Worm (Caenorhabditis elegans) whole organism, L1 larva: ENCODE results near the gene amx-1.

Source experiments
- C16A3.4 ChIP-seq: fragments of 150-350 bp; optimal IDR thresholded peaks from 2 replicates; lab custom pipeline; 2014; ENCODE audit warnings: missing biosample characterization, missing genetic modification characterization
- elt-2 ChIP-seq: sonication (generic microtip); optimal IDR thresholded peaks from 2 replicates; lab custom pipeline; 2016; ENCODE audit warnings: missing genetic modification characterization, mild to moderate bottlenecking, inconsistent platforms, missing compliant biosample characterization, missing genetic modification reagents
- nhr-237 ChIP-seq: fragments of 150-350 bp; optimal IDR thresholded peaks from 2 replicates; lab custom pipeline; 2014; ENCODE audit warnings: missing biosample characterization, missing genetic modification characterization
- nhr-90 ChIP-seq: sonication (generic microtip); optimal IDR thresholded peaks from 2 replicates; lab custom pipeline; 2016; ENCODE audit warnings: mild to moderate bottlenecking, missing genetic modification characterization, missing compliant biosample characterization; ENCODE audit not compliant: poor library complexity
- pqm-1 ChIP-seq: sonication (generic microtip); optimal IDR thresholded peaks from 3 replicates; lab custom pipeline; 2017; ENCODE audit warnings: missing biosample characterization, missing genetic modification characterization
- unc-62 ChIP-seq: fragments of 150-350 bp; optimal IDR thresholded peaks from 2 replicates; lab custom pipeline; 2014; ENCODE audit warnings: missing biosample characterization, missing genetic modification reagents, missing genetic modification characterization

DNA sequence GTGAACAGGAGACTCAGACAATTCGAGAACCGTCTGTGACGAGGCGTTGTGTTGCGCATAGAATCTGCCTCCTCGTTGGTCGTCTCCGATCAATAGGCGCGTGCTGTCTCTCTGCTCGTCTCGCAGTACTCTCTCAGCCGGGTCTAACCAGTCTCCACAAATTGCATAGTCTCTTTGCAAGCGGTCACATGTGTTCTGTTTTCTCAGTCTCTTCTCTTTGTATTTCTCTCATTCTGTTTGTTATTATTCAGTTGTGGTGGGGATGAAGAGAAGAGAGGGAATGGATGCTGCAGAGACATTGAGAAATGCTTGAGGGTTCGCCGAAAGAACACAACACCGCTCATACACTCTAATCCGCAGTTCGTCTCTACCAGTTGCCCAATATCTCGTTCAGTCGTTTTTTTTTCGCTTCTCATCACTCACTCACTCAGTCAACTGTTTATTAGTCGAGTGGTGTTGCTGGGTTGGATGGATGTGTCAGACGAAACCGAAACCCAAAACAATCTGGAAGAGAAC is 20.8 kb upstream of the amx-1 start:
- TF ChIP-seq elt-2 (tag; lab: Kevin White, UChicago) (peak; percentile 62), pqm-1 (tag; lab: Kevin White, UChicago) (peak; percentile 57), unc-62 (no peak), nhr-90 (tag; lab: Kevin White, UChicago) (peak; percentile 89), C16A3.4 (tag; lab: Kevin White, UChicago) (peak; percentile 91), nhr-237 (tag; lab: Kevin White, UChicago) (peak; percentile 91)
